Worm (Caenorhabditis elegans): ENCODE results near the gene mcm-2.

mcm-2 gene

DNA sequence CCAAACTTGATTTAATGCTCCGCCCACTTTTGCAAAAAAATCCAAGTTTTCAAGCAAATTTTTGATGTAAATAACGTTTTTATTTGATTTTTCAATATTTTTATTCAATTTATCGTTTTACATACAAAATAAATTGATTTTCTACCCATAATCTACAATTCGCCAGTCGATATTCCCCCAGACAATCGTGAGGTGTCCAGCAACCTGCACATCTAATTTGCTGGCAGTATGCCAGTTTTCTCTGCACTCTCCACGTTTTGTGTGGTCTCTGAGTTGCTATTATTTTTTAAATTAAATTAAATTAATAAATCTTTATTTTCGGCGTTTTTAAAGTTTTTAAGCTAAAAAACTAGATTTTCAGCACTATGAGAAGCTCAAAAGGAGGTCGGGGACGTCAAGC is 26.3 kb downstream of the mcm-2 start (continued):
- TF ChIP-seq R02D3.7 (tag; optimal IDR thresholded peaks at IDR 0.05) = no peak
- TF ChIP-seq lin-29 (GFP tag; IDR thresholded peaks at IDR 0.05) = peak; percentile 27; the same call in 1 of the 2 replicates
- TF ChIP-seq daf-12 (tag; optimal IDR thresholded peaks at IDR 0.05) = no peak
- TF ChIP-seq unc-39 (tag; optimal IDR thresholded peaks at IDR 0.05) = no peak
- no peak for TF ChIP-seq dmd-8 (GFP tag; IDR thresholded peaks at IDR 0.05)
- TF ChIP-seq unc-62 (GFP tag; optimal IDR thresholded peaks at IDR 0.05 in 1 of 2) = peak in 1 of 2 experiments; percentile 3
- no peak for TF ChIP-seq unc-62 (tag; optimal IDR thresholded peaks at IDR 0.05)
- peak; percentile 82 for TF ChIP-seq F37D6.2 (tag; optimal IDR thresholded peaks at IDR 0.05)

DNA sequence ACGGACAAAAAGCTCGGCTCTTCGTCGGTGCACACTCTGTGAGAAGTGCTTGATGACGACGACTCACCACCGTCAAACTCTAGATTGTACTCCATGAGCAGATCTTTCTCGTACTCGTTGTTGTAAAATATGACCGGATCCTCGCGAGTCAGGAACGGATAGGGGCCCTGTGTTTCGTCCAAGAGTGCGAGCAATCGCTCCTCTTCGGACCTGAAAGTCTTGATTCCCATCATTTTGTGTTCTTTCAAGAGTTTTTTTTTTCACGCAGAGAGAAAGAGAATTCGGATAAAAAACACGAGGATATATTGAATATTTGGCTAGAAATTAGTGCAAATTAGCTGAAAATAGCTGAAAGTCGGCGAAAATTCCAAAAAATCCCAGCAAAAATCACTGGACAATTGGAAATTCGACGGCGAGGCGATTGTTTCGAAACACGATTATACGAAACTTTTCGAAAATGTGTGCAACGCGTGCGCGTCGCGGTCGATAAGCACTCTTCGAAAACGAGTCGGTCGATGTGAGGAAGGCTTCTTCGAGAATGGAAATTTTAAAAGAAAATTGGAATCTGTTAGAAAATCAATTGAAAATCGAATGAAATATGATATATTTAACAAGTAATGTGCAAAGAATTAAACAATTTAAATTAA is 26.9 kb downstream of the mcm-2 start, which contains the start of the genes ash-2 and Y17G7B.20:
ash-2 (plus strand) TSS at position 390 of the 647 bp plus-strand sequence.
Y17G7B.20 (minus strand) TSS at position 396 of the 647 bp plus-strand sequence.
- TF ChIP-seq hmg-1.1 (GFP tag; IDR thresholded peaks at IDR 0.05) (no peak; the same call in 1 of the 2 replicates), dmd-9 (GFP tag; IDR thresholded peaks at IDR 0.05) (no peak), mdl-1 (tag; optimal IDR thresholded peaks at IDR 0.05) (no peak), spr-1 (tag; optimal IDR thresholded peaks at IDR 0.05) (no peak), daf-19 (GFP tag; conservative IDR thresholded peaks at IDR 0.05) (no peak), hlh-30 (tag; optimal IDR thresholded peaks at IDR 0.05; ENCODE audit: insufficient read depth) (no peak), jun-1 (tag; optimal IDR thresholded peaks at IDR 0.05) (peak; percentile 5), aha-1 (tag) (peak; percentile 96), F26F4.8 (GFP tag; conservative IDR thresholded peaks at IDR 0.05) (no peak), F37D6.2 (tag; optimal IDR thresholded peaks at IDR 0.05) (no peak), duxl-1 (tag; optimal IDR thresholded peaks at IDR 0.05; ENCODE audit: poor library complexity) (no peak), D1046.2 (GFP tag; IDR thresholded peaks at IDR 0.05) (no peak), mes-2 (tag; optimal IDR thresholded peaks at IDR 0.05; ENCODE audit: poor library complexity, severe bottlenecking) (peak; percentile 59), daf-12 (tag; optimal IDR thresholded peaks at IDR 0.05) (no peak), snpc-1.2 (GFP tag; IDR thresholded peaks at IDR 0.05) (0 out of 2 replicates have a peak, but pooled peaks have one; percentile 16), ceh-82 (tag; optimal IDR thresholded peaks at IDR 0.05) (no peak), hlh-11 (tag; optimal IDR thresholded peaks at IDR 0.05) (no peak), arid-1 (GFP tag; conservative IDR thresholded peaks at IDR 0.05) (0 out of 2 replicates have a peak, but pooled peaks have one; percentile 14), T26A8.4 (GFP tag; IDR thresholded peaks at IDR 0.05) (no peak), unc-62 (GFP tag; optimal IDR thresholded peaks at IDR 0.05 in 1 of 2) (no peak), unc-62 (tag; optimal IDR thresholded peaks at IDR 0.05) (no peak), pqm-1 (tag; optimal IDR thresholded peaks at IDR 0.05) (no peak), snpc-4 (tag; optimal IDR thresholded peaks at IDR 0.05) (no peak), nhr-237 (tag; optimal IDR thresholded peaks at IDR 0.05) (no peak), R02D3.7 (tag; optimal IDR thresholded peaks at IDR 0.05) (no peak), dmd-6 (GFP tag; IDR thresholded peaks at IDR 0.05) (peak; percentile 7; the same call in 1 of the 2 replicates), lin-39 (tag; optimal IDR thresholded peaks at IDR 0.05) (no peak), nhr-41 (GFP tag; IDR thresholded peaks at IDR 0.05) (no peak), egl-43 (GFP tag; IDR thresholded peaks at IDR 0.05) (no peak)

DNA sequence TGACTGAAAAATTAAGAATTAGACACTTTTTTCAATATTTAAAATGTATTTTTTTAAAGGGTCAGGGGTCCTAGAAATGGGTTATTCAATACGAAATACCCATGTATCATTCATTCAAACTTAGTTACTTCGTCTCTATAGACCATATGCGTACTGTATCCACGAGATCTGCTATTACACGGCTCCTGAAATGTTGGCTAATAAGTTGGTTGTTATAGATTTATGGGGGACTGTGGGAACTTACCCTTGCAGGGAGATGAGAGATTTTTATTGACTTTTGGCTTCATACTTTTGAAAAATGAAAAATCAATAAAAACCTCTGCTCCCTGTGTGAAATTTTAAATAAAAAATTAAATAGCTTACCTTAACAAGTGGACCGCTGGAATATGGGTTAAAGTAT is 27.5 kb downstream of the mcm-2 start:
- TF ChIP-seq daf-19 (GFP tag; conservative IDR thresholded peaks at IDR 0.05) = peak; percentile 47; the same call in 1 of the 2 replicates
- TF ChIP-seq dve-1 (tag; optimal IDR thresholded peaks at IDR 0.05; ENCODE audit: insufficient read depth) = no peak
- no peak for TF ChIP-seq lin-13 (GFP tag; optimal IDR thresholded peaks at IDR 0.05)
- TF ChIP-seq hlh-11 (tag; optimal IDR thresholded peaks at IDR 0.05) = no peak
- no peak for TF ChIP-seq spr-3 (GFP tag; optimal IDR thresholded peaks at IDR 0.05)
- TF ChIP-seq attf-4 (tag; optimal IDR thresholded peaks at IDR 0.05) = no peak
- 0 out of 2 replicates have a peak, but pooled peaks have one; percentile 20 for TF ChIP-seq nhr-42 (GFP tag; IDR thresholded peaks at IDR 0.05)
- peak; percentile 13 for TF ChIP-seq ceh-28 (tag; optimal IDR thresholded peaks at IDR 0.05)
- TF ChIP-seq nhr-237 (tag; optimal IDR thresholded peaks at IDR 0.05) = no peak
- TF ChIP-seq ztf-7 (tag; optimal IDR thresholded peaks at IDR 0.05) = no peak
- no peak for TF ChIP-seq hlh-30 (tag; optimal IDR thresholded peaks at IDR 0.05; ENCODE audit: insufficient read depth)
